Fruit fly (Drosophila melanogaster) S2 (cell line): ENCODE measurements around the gene CG14506.

Experiments
- CG8478 ChIP-seq: fragments of >200 bp; optimal IDR thresholded peaks from 2 replicates; lab custom pipeline; 2018
- CTCF ChIP-seq, 2 experiments: fragments of >200 bp; optimal IDR thresholded peaks; 2 replicates each; lab custom pipeline; 2018

DNA sequence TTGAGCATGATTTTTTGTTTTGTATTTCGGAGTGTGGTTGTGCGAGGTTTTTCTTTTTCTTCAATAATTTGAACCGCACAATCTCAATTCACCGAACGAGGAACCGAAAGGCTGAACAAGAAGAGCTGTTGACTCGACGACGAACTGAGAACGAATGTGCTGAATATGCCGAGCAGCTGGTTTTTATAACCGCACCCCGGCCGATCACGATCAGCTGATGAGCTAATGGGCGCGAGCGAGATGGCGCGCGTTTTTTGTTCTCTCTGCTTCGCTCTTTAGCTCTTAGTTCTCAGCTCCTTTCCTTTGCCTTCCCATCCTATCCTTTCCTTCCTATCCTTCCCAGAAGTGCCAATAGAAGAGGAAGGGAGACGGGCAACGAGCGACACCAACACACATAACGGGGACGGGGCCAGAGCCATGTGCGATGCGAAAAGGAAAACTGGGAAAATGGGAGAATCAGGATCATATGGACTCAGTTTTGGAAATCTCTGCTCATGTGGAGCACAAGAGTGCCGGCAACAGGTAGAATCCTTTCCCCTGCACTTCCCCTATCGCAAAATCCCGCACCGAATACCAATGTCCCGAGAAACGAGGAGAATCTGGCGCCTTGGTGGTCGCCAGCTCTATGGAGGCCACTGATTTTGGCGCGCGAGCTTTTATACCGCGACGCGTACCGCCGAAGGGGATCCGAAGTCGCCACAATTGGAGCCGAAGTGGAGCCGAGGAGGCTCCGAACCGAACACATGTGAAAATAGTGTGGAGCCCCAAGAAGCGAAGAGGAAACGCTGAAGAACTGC is 41.6 kb downstream of the CG14506 start, which contains the start of gene stg:
- TF ChIP-seq CG8478 (lab: Kevin White, UChicago) = peak; percentile 8
- TF ChIP-seq CTCF (optimal IDR thresholded peaks at IDR 0.05; lab: Kevin White, UChicago) = no peak
